Worm (Caenorhabditis elegans): ENCODE results near the gene sam-10.
A peak's percentile ranks its signal among the peaks of the same experiment; 100 is the strongest.

The sam-10 gene

DNA sequence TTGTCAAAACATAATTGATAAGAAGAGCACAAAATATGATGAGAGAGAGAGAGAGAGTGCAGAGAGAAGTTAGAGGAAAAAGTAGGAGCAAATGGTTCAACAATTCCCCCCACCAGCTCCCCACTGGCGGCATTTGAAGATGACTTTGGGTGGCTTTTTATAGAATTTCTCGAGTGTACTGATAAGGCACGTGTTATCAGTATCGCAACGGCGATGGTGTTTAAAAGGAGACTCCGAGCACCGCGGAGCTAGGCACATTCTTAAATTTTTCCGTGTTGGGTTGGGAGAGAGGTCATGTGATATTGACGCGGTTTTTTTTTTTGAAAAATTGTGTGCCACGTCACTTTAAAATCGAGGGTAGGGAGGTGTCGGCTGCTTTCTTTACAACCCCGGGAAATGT lies 31.8 kb downstream of the sam-10 start (continued):
- no peak; the same call in 1 of the 2 replicates for TF ChIP-seq nhr-41 (GFP tag; IDR thresholded peaks at IDR 0.05)
- TF ChIP-seq tra-1 (GFP tag; IDR thresholded peaks at IDR 0.05) = no peak
- TF ChIP-seq nhr-25 (tag; optimal IDR thresholded peaks at IDR 0.05; ENCODE audit: borderline replicate concordance, insufficient read depth) = no peak
- no peak for TF ChIP-seq vab-7 (GFP tag; IDR thresholded peaks at IDR 0.05)
- TF ChIP-seq lin-15B (tag; optimal IDR thresholded peaks at IDR 0.05) = no peak
- TF ChIP-seq mxl-3 (GFP tag; optimal IDR thresholded peaks at IDR 0.05) = peak; percentile 43
- TF ChIP-seq jun-1 (tag; optimal IDR thresholded peaks at IDR 0.05) = no peak
- peak; percentile 52 for TF ChIP-seq lin-13 (GFP tag; optimal IDR thresholded peaks at IDR 0.05)
- no peak for TF ChIP-seq cey-2 (tag; optimal IDR thresholded peaks at IDR 0.05; ENCODE audit: borderline replicate concordance, insufficient read depth)
- peak; percentile 67 for TF ChIP-seq ama-1 (optimal IDR thresholded peaks at IDR 0.05)
- TF ChIP-seq snpc-1.2 (GFP tag; IDR thresholded peaks at IDR 0.05) = no peak
- no peak for TF ChIP-seq rbr-2 (tag; optimal IDR thresholded peaks at IDR 0.05)
- TF ChIP-seq zip-11 (GFP tag; IDR thresholded peaks at IDR 0.05) = no peak
- no peak for TF ChIP-seq F37D6.2 (tag; optimal IDR thresholded peaks at IDR 0.05)
- no peak for TF ChIP-seq ceh-28 (tag; optimal IDR thresholded peaks at IDR 0.05)
- no peak for TF ChIP-seq duxl-1 (tag; optimal IDR thresholded peaks at IDR 0.05; ENCODE audit: poor library complexity)
- no peak for TF ChIP-seq Y75B8A.6 (GFP tag; IDR thresholded peaks at IDR 0.05)
- peak; percentile 36 for TF ChIP-seq snpc-4 (tag; optimal IDR thresholded peaks at IDR 0.05)
- peak; percentile 36; the same call in 1 of the 2 replicates for TF ChIP-seq php-3 (GFP tag; IDR thresholded peaks at IDR 0.05)
- no peak for TF ChIP-seq lin-39 (tag; optimal IDR thresholded peaks at IDR 0.05)
- no peak for TF ChIP-seq spr-3 (GFP tag; optimal IDR thresholded peaks at IDR 0.05)
- TF ChIP-seq nhr-48 (tag; optimal IDR thresholded peaks at IDR 0.05) = peak; percentile 81
- no peak for TF ChIP-seq lsy-2 (tag; optimal IDR thresholded peaks at IDR 0.05)
- no peak for TF ChIP-seq egl-27 (tag; optimal IDR thresholded peaks at IDR 0.05)
- TF ChIP-seq pha-4 (GFP tag; IDR thresholded peaks at IDR 0.05) = 0 out of 2 replicates have a peak, but pooled peaks have one; percentile 49
- TF ChIP-seq pha-4 (tag; optimal IDR thresholded peaks at IDR 0.05) = no peak
- TF ChIP-seq nhr-28 (tag; optimal IDR thresholded peaks at IDR 0.05) = peak; percentile 88
- peak; percentile 70 for TF ChIP-seq nhr-102 (tag; optimal IDR thresholded peaks at IDR 0.05)
- no peak for TF ChIP-seq sdz-12 (GFP tag; optimal IDR thresholded peaks at IDR 0.05)
- no peak for TF ChIP-seq nhr-6 (tag; optimal IDR thresholded peaks at IDR 0.05)
- TF ChIP-seq hlh-30 (tag; optimal IDR thresholded peaks at IDR 0.05; ENCODE audit: insufficient read depth) = peak; percentile 82
- no peak for TF ChIP-seq fkh-10 (GFP tag; optimal IDR thresholded peaks at IDR 0.05)
- 0 out of 2 replicates have a peak, but pooled peaks have one; percentile 4 for TF ChIP-seq set-16 (GFP tag; IDR thresholded peaks at IDR 0.05)
- no peak for TF ChIP-seq unc-130 (GFP tag; optimal IDR thresholded peaks at IDR 0.05)
- TF ChIP-seq lir-3 (tag; optimal IDR thresholded peaks at IDR 0.05) = no peak
- peak; percentile 94 for TF ChIP-seq dve-1 (tag; optimal IDR thresholded peaks at IDR 0.05; ENCODE audit: insufficient read depth)
- TF ChIP-seq lim-7 (GFP tag; IDR thresholded peaks at IDR 0.05) = no peak
- TF ChIP-seq fos-1 (tag; optimal IDR thresholded peaks at IDR 0.05) = peak; percentile 28
- TF ChIP-seq mxl-2 (GFP tag; conservative IDR thresholded peaks at IDR 0.05) = no peak
- TF ChIP-seq nhr-10 (tag; optimal IDR thresholded peaks at IDR 0.05) = peak; percentile 84
- no peak for TF ChIP-seq ceh-82 (tag; optimal IDR thresholded peaks at IDR 0.05)
- no peak for TF ChIP-seq F26F4.8 (GFP tag; conservative IDR thresholded peaks at IDR 0.05)
- TF ChIP-seq ceh-20 (GFP tag; IDR thresholded peaks at IDR 0.05) = no peak
- no peak for TF ChIP-seq tag-97 (GFP tag; IDR thresholded peaks at IDR 0.05)
- TF ChIP-seq Y48G9A.11 (GFP tag; IDR thresholded peaks at IDR 0.05) = no peak
- TF ChIP-seq pqm-1 (tag; optimal IDR thresholded peaks at IDR 0.05) = peak; percentile 61
